Worm (Caenorhabditis elegans) whole organism, L4/young adult: ENCODE measurements around the gene flp-28.

Experiments used
- W03F9.2 ChIP-seq: fragments of 150-350 bp; optimal IDR thresholded peaks from 2 replicates; lab custom pipeline; 2014; ENCODE audit warnings: missing biosample characterization, missing genetic modification characterization
- dao-5 ChIP-seq: sonication (generic microtip); optimal IDR thresholded peaks from 2 replicates; lab custom pipeline; 2016; ENCODE audit warnings: missing genotype, missing genetic modification characterization, moderate library complexity, missing compliant biosample characterization
- him-1 ChIP-seq: sonication (generic microtip); optimal IDR thresholded peaks from 2 replicates; lab custom pipeline; 2016; ENCODE audit warnings: missing genotype, missing genetic modification reagents, missing genetic modification characterization, missing compliant biosample characterization

DNA sequence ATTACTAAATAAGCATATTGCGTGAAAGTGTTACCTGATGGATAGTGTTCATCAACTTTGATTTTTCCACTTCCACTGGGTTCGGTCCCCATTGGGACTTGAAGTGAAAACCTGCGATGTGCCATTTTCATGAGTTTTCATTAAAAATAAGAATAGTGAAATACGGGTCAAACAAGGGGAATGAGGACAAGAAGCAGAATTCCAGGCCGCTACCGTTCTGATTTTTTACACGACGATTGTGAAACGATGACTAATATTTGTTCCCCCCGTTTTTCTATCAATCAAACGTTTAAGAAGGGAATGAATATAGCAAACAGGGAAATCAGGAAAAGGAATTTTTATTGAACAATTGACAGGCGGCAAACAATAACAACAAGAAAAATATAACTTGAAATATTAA is 18.1 kb downstream of the flp-28 start, which contains the start of gene mlck-1:
- TF ChIP-seq dao-5 (tag; lab: Kevin White, UChicago) (no peak), him-1 (no peak), W03F9.2 (no peak)
